Fruit fly (Drosophila melanogaster): Measurements from ENCODE around the gene CG16700.

DNA sequence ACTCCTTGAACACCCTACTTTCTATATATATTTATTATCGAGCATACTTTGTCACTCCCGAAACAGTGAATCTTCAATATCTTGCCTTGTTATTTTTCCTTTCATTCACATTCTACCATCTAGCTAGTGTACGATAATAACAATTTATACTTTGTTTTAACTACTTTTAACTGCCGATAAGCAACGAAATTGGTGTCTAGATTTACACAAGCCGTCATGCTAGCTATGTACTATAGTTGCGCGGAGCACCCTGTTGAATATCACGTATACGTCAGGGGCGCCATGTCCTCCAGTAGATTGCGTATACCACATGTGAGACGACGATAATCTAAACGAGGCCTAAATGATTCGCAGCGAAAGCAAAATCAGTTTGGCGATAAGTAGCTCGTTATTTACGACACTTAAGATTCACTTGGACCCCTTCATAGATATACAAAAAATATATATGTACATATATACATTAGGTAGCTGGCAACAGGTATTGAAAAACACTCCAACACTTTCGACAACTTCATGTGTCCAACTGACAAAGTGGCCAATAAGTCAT, 2.3 kb downstream of the CG16700 start:
- no peak for TF ChIP-seq her (GFP tag; optimal IDR thresholded peaks at IDR 0.05)
- TF ChIP-seq zf30C (GFP tag; optimal IDR thresholded peaks at IDR 0.05) = no peak
- no peak for TF ChIP-seq CG2116 (GFP tag; optimal IDR thresholded peaks at IDR 0.05)
